Worm (Caenorhabditis elegans) whole organism, L1 larva: ENCODE measurements around the gene sid-1.

Experiments used
- fos-1 ChIP-seq: fragments of 150-350 bp; optimal IDR thresholded peaks from 2 replicates; lab custom pipeline; 2014; ENCODE audit warnings: missing biosample characterization, missing genetic modification characterization
- lir-3 ChIP-seq: sonication (generic microtip); optimal IDR thresholded peaks from 2 replicates; lab custom pipeline; 2016; ENCODE audit warnings: mild to moderate bottlenecking, missing genetic modification characterization, moderate library complexity, missing compliant biosample characterization; ENCODE audit not compliant: poor library complexity
- nhr-237 ChIP-seq: fragments of 150-350 bp; optimal IDR thresholded peaks from 2 replicates; lab custom pipeline; 2014; ENCODE audit warnings: missing biosample characterization, missing genetic modification characterization
- nhr-76 ChIP-seq: sonication (generic microtip); optimal IDR thresholded peaks from 2 replicates; lab custom pipeline; 2017; ENCODE audit warnings: missing biosample characterization, missing genetic modification characterization

DNA sequence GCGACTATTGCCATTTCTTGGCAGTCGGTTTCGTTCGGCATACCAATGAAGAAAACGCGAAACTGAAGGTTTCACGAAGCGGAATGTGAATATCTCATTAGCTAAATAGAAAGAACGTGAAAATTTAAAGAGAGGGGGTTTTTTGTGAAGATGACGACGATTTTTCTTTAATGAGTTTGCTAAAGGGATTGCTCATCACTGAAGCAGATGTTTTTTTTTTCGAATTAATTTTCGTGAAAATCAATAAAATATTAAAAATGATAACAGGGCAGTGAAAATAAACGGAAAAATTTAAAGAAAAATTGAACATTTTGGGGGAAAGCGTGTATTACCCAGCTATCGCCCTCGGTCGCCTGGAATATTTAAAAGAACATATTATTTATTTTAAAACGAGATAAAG lies 12.0 kb upstream of the sid-1 start, which contains the start of gene srab-3:
- TF ChIP-seq lir-3 (tag; lab: Kevin White, UChicago) (no peak), nhr-237 (no peak), fos-1 (no peak), nhr-76 (tag; lab: Kevin White, UChicago) (no peak)
